Worm (Caenorhabditis elegans) whole organism, L4/young adult: ENCODE data around the gene zmp-2.

Source experiments
- W03F9.2 ChIP-seq: fragments of 150-350 bp; optimal IDR thresholded peaks from 2 replicates; lab custom pipeline; 2014; ENCODE audit warnings: missing biosample characterization, missing genetic modification characterization
- dao-5 ChIP-seq: sonication (generic microtip); optimal IDR thresholded peaks from 2 replicates; lab custom pipeline; 2016; ENCODE audit warnings: missing genotype, missing genetic modification characterization, moderate library complexity, missing compliant biosample characterization
- him-1 ChIP-seq: sonication (generic microtip); optimal IDR thresholded peaks from 2 replicates; lab custom pipeline; 2016; ENCODE audit warnings: missing genotype, missing genetic modification reagents, missing genetic modification characterization, missing compliant biosample characterization

zmp-2 gene

DNA sequence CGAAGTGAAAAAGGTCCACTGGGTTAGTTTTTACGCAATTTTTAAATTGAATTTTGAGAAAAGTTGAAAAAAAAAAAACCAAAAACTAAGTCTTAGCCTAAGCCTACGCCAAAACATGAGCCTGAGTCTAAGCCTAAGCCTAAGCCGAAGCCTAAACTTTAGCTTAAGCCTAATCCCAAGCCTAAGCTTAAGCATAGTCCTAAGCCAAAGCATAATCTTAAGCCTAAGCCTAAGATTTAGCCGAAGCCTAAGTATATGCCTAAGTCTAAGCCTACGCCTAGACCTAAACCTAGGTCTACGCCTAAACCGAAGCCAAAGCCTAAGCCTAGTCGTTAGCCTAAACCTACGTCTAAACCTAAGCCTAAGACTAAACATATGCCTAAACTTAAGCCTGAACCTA is 5.5 kb downstream of the zmp-2 start:
- TF ChIP-seq him-1 (tag; lab: Kevin White, UChicago) (no peak), W03F9.2 (tag; lab: Kevin White, UChicago) (no peak), dao-5 (tag; lab: Kevin White, UChicago) (no peak)

DNA sequence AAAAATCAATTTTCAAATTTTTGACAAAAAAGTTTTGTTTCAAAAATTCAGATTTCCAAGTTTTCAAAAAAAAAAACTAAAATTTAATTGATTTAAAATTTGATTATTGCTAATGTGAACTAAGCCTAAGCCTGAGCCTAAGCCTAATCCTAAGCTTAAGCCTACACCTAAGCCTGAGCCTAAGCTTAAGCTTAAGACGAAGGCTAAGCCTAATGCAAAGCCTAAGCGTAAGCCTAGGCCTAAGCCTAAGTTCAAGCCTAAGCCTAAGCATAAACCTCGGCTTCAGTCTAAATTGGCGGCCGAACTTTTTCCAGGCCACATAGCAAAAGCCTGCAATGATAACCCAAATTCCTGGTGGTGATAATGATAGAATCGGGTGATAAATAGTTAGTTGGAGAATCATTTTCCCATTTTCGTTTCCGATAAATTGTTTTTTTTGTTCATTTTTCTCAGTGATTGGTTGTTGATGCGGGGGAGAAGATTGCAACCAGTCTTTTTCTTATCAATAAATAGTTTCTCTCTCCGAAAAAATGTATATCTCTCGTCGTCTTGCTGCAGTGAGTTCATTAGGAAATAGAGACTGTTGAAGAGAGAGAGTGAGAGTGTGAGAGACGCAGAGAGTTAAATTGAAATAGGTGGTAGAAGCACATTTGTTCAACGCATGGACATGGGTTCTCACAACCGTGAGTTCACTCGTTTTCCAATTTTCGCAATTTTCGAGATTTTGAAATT is 11.2 kb downstream of the zmp-2 start:
- no peak for TF ChIP-seq dao-5 (tag; lab: Kevin White, UChicago)
- no peak for TF ChIP-seq him-1 (tag; lab: Kevin White, UChicago)
- TF ChIP-seq W03F9.2 (tag; lab: Kevin White, UChicago) = no peak

DNA sequence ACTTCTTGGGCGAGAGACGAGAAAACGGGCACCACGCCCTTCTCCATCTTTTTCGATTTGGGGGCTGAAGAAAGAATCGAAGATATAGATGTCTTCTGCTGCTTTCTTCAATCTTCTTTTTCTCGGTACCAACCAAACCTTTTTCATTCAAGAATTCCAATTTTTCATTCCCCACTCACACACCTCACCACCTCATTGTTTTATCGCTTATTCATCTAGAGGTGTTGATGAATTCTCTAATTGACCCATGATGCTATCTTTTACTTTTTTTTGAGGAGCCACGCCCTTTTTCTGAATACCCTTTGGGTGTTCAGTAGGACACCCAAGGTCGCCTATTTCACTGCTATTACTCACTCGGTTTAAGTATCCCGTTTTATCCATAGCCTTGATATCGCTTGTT is 15.3 kb downstream of the zmp-2 start:
- TF ChIP-seq W03F9.2 (tag; lab: Kevin White, UChicago) (no peak), him-1 (tag; lab: Kevin White, UChicago) (no peak), dao-5 (tag; lab: Kevin White, UChicago) (no peak)

DNA sequence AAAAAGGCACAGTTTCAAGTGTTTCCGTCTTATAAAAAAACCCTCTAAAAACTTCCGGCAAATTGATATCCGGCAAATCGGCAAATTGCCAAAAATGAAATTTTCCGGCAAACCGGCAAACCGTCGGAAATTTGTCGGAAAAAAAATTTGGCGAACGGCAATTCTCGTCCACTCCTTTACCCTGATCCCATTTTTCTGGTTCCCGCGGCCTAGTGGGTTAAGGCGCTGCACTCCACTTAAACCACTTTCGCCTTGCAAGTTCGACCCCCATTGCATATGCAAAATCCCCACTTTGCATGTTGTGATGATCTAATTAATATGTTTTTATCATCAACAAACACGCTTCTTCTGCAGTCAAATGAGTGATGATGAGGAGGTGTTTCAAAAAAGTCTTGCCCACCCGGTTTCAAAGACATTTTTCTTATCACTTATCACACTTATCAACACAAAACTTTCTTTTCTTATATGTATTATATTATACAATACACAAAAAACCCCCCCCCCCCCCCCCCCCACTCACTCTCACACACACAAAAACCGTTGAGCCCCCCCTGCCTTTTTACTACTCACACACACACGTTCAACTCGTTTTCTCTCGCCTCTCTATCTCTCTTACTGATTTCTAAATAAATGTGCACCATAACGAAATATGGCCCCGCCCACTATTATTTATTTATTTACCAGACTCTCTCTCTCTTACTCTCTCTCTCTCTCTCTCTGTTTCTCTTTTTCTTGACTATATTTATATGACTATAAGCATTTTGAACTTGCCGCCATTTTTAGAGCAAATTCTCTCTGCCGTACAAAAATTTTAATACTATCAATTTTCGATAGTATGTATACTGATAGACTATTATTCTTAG is 16.8 kb downstream of the zmp-2 start:
- TF ChIP-seq W03F9.2 (tag; lab: Kevin White, UChicago) (no peak), dao-5 (tag; lab: Kevin White, UChicago) (no peak), him-1 (tag; lab: Kevin White, UChicago) (no peak)

DNA sequence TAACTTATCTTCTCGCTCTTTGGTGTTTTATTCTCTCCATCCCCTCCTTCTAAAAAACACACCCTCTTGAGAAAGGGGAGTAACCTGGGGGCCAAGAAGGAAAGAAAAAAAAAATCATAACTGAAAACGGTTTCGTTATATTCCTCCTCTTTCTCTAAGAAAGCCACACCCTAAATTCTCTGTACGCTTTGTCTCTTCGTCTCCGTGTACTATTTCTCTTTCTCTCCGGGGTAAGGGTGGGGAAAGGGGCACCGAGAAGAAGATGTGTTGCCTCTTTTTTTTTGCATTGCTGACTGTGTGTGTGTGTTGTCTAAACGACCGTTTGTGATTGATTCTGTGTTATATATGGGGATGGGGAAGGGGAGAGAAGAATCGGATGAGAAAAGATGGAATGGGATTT is 20.0 kb downstream of the zmp-2 start:
- TF ChIP-seq dao-5 (tag; lab: Kevin White, UChicago) = no peak
- TF ChIP-seq him-1 (tag; lab: Kevin White, UChicago) = no peak
- TF ChIP-seq W03F9.2 (tag; lab: Kevin White, UChicago) = no peak

DNA sequence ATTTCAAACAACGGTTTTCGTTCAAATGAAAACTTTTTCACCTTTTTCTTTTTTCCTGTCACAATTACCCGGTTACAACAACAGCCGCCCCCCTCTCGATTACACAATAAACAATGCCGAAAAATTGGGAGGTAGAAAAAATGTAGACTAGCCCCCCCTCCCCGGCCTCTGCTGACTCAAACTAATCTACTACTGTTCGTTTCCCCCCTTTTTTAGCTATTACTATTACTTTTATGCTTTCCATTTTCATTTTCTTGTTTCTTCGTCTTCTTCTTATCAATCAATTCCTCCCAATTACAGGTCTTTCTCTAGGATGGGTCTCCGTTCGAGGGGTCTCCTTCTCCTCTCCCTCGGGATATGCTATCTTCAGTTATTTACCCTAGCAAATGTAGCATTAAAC is 21.6 kb downstream of the zmp-2 start, which contains the start of gene let-805:
let-805 (plus strand) TSS at position 301 of the 400 bp plus-strand sequence.
- TF ChIP-seq W03F9.2 (tag; lab: Kevin White, UChicago) = no peak
- TF ChIP-seq dao-5 (tag; lab: Kevin White, UChicago) = no peak
- no peak for TF ChIP-seq him-1 (tag; lab: Kevin White, UChicago)

DNA sequence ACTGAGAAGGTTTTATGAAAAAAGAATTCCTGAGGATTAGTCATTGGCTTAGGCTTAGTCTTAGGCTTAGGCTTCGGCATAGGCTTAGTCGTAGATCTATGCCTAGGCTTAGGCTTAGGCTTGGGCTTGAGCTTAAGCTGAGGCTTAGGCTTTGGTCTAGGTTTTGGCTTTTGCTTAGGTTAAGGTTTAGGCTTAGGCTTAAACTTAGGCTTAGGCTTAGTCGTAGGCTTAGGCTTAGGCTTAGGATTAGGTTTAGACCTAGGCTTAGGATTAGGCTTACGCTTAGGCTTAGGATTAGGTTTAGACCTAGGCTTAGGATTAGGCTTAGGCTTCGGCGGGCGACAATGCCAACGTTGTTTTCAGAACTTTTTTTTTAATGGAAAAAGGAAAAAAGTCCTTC is 39.3 kb downstream of the zmp-2 start:
- TF ChIP-seq dao-5 (tag; lab: Kevin White, UChicago) = no peak
- TF ChIP-seq W03F9.2 (tag; lab: Kevin White, UChicago) = no peak
- no peak for TF ChIP-seq him-1 (tag; lab: Kevin White, UChicago)

DNA sequence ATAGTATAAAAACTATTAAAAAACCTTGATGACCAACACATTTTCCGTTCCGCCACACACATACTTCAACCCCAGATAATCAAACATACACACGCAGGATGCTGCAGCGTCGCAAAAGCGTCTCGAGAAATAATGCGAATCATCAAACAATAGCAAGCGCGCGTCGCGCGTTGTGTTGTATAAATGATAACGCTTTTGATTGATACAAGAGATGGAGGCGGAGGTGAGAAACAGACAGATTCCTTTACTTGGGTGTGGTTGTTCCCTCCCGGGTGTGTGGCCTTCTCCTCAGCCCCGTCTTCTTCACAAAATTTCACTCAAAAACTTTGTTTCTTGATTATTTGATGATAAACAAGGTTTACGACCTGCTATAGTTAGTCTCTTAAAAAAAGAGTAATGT is 39.9 kb downstream of the zmp-2 start:
- TF ChIP-seq him-1 (tag; lab: Kevin White, UChicago) = no peak
- TF ChIP-seq W03F9.2 (tag; lab: Kevin White, UChicago) = no peak
- TF ChIP-seq dao-5 (tag; lab: Kevin White, UChicago) = no peak

DNA sequence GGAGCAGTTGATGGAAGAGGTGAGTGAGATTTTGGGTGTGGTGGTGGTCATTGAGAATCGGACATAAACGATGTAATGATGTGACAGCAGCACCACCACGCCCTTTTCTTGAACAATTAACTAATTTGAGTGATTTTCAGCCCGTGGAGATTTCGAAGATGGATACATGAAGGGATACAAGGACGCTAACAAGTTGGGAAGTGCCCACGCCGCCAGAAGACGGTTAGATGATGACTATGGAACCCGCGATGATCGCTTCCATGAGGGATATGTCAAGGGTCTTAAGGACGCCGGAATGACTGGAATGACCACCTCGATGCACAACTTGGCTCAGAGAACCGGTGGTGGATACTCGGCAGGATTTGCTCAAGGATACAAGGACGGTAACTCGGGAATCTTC is 41.8 kb downstream of the zmp-2 start:
- no peak for TF ChIP-seq him-1 (tag; lab: Kevin White, UChicago)
- TF ChIP-seq W03F9.2 (tag; lab: Kevin White, UChicago) = no peak
- TF ChIP-seq dao-5 (tag; lab: Kevin White, UChicago) = no peak

DNA sequence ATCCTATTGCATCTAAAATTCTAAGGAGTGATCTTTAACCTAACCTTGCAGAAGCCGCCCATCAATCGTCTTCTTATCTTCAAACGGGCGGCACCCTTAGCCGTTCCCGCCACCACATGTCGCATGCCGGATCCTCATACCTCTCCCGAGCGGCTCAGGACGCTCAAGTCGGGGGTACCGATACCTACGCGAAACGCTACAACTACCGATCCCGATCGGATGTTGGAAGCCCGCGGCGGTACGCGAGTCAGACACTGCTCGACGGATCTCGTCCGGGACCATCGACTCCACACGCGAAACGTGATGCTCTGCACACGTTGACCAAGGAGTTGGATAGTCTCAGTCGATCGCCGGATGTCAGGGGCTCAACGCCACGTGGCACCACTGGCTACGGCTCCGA is 43.2 kb downstream of the zmp-2 start:
- TF ChIP-seq him-1 (tag; lab: Kevin White, UChicago) = no peak
- no peak for TF ChIP-seq dao-5 (tag; lab: Kevin White, UChicago)
- TF ChIP-seq W03F9.2 (tag; lab: Kevin White, UChicago) = no peak

DNA sequence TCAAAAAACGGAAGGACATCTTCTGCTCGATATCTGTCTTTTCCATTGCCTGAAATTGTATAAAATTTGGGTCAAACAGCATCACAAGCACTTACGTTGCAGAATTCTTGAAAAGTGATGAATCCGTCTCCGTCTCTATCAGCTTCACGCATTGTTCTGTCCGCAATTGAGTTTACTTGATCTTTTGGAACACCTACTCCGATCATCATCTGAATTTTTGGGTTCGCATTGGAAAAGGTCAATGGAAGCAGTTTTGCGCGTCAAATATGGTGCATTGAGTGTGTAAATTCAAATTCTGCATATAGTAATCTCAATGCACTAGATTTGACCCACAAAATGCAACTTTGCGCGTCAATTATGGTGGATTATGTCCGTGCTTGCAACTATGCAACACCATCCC is 45.4 kb downstream of the zmp-2 start:
- TF ChIP-seq dao-5 (tag; lab: Kevin White, UChicago) = no peak

DNA sequence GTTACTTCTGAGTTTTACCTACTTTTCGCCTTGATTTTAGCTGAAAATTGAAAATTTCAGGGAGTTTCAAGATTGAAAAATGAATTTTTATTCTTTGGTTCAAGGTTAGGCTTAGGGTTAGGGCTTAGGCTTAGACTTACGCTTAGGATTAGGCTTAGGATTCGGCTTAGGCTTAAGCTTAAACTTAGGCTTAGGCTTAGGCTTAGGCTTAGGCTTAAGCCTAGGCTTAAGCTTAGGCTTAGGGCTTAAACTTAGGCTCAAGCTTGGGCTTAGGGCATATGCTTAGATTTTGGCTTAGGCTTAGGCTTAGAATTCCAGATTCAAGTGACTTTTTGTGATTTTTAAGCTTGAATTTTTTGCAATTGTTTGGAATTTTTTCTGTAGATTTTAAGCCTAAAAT is 47.2 kb downstream of the zmp-2 start:
- no peak for TF ChIP-seq him-1 (tag; lab: Kevin White, UChicago)
- TF ChIP-seq dao-5 (tag; lab: Kevin White, UChicago) = no peak
- TF ChIP-seq W03F9.2 (tag; lab: Kevin White, UChicago) = no peak

DNA sequence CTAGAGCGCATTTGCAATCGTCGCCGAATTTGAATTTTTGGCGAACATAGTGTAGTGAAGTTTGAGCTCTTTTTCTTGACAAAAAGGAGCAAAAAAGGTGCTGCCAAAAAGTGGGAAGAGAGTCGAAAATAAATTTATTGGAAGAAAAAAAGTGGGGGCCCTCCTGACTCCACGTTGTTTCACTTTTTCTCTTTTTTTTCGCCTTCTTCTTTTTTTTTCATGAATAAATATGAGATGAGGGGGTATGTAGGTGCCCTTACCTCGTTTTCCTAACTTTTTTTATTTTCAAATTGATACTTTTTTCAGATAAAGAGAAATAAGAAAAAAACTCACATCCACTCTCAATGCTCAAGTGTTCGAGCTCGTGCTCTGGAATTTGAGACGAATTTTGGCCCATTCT is 49.9 kb downstream of the zmp-2 start, which contains the start of the genes Y71H2AL.2, Y71H2AL.4 and pbo-1:
Y71H2AL.2 (plus strand) TSS at position 301 of the 400 bp plus-strand sequence.
Y71H2AL.4 (plus strand) TSS at position 345 of the 400 bp plus-strand sequence.
pbo-1 (minus strand) TSS at position 400 of the 400 bp plus-strand sequence.
- TF ChIP-seq W03F9.2 (tag; lab: Kevin White, UChicago) (no peak), dao-5 (tag; lab: Kevin White, UChicago) (no peak), him-1 (tag; lab: Kevin White, UChicago) (no peak)
